Worm (Caenorhabditis elegans) whole organism, L3 larva: ENCODE data around the gene his-3.

ENCODE experiments used
- aly-2 ChIP-seq: fragments of 150-350 bp; optimal IDR thresholded peaks from 2 replicates; lab custom pipeline; 2014; ENCODE audit warnings: missing biosample characterization, missing genetic modification characterization
- ceh-82 ChIP-seq: fragments of 150-350 bp; optimal IDR thresholded peaks from 2 replicates; lab custom pipeline; 2014; ENCODE audit warnings: missing biosample characterization, missing genetic modification characterization
- hmg-11 ChIP-seq: sonication (generic microtip); optimal IDR thresholded peaks from 2 replicates; lab custom pipeline; 2016; ENCODE audit warnings: missing genetic modification characterization, missing compliant biosample characterization
- nhr-25 ChIP-seq: sonication (generic microtip); optimal IDR thresholded peaks from 2 replicates; lab custom pipeline; 2017; ENCODE audit warnings: missing biosample characterization, missing genetic modification characterization
- pqm-1 ChIP-seq: fragments of 150-350 bp; optimal IDR thresholded peaks from 2 replicates; lab custom pipeline; 2017; ENCODE audit warnings: missing biosample characterization, missing genetic modification characterization, inconsistent platforms

- TF ChIP-seq aly-2 (tag; lab: Kevin White, UChicago): no peak
- TF ChIP-seq pqm-1 (tag; lab: Kevin White, UChicago): peak; percentile 38
- no peak for TF ChIP-seq nhr-25 (tag; lab: Kevin White, UChicago)
- no peak for TF ChIP-seq hmg-11 (tag; lab: Kevin White, UChicago)
- no peak for TF ChIP-seq ceh-82 (tag; lab: Kevin White, UChicago)
Observed at ce11 chrV:16071167-16071566, 30.6 kb downstream of the his-3 start, which contains the start of gene nhr-176.
